Fruit fly (Drosophila melanogaster) whole organism, wandering third instar larva: ENCODE measurements around the gene CG17124.

ENCODE experiments used
- CrebA ChIP-seq: fragments of 200-800 bp; sonication (Bioruptor generic); optimal IDR thresholded peaks from 2 replicates; lab custom pipeline; 2016; ENCODE audit warnings: missing biosample characterization, mild to moderate bottlenecking, missing genetic modification characterization, borderline replicate concordance
- Hr78 ChIP-seq: fragments of >200 bp; optimal IDR thresholded peaks from 2 replicates; lab custom pipeline; 2017; ENCODE audit warnings: missing biosample characterization, missing genetic modification characterization
- Myc ChIP-seq: fragments of >200 bp; optimal IDR thresholded peaks from 2 replicates; lab custom pipeline; 2017
- Rel ChIP-seq, 2 experiments: fragments of 200-800 bp; sonication (Bioruptor generic) in 1 of 2; optimal IDR thresholded peaks; 2 replicates in 1 of 2; 3 replicates in 1 of 2; lab custom pipeline; 2016 to 2019; ENCODE audit warnings: mild to moderate bottlenecking in 2 of 2, missing biosample characterization in 2 of 2, missing genetic modification characterization in 2 of 2, moderate library complexity in 1 of 2
- br ChIP-seq: fragments of 200-800 bp; sonication (Bioruptor generic); optimal IDR thresholded peaks from 2 replicates; lab custom pipeline; 2016; ENCODE audit warnings: missing biosample characterization, missing genetic modification characterization
- dl ChIP-seq, 2 experiments: fragments of 175-275, 200-275 bp in 1 of 2; fragments of 200-275 bp in 1 of 2; sonication (Bioruptor generic); optimal IDR thresholded peaks; lab custom pipeline; 2018; ENCODE audit warnings: mild to moderate bottlenecking in 2 of 2, missing biosample characterization in 2 of 2, missing genetic modification characterization in 2 of 2, moderate library complexity in 2 of 2; ENCODE audit not compliant: partially characterized antibody in 2 of 2, insufficient read depth in 1 of 2
- dsf ChIP-seq: sonication (Bioruptor generic); optimal IDR thresholded peaks from 2 replicates; lab custom pipeline; 2016; ENCODE audit warnings: missing biosample characterization, missing genetic modification characterization, borderline replicate concordance
- ey ChIP-seq: fragments of 200-800 bp; sonication (Bioruptor generic); optimal IDR thresholded peaks from 2 replicates; lab custom pipeline; 2016; ENCODE audit warnings: missing biosample characterization, missing genetic modification characterization
- h ChIP-seq: fragments of 200-800 bp; sonication (Bioruptor generic); optimal IDR thresholded peaks from 3 replicates; lab custom pipeline; 2016; ENCODE audit warnings: missing biosample characterization, mild to moderate bottlenecking, missing genetic modification characterization
- pan ChIP-seq: fragments of >200 bp; optimal IDR thresholded peaks from 2 replicates; lab custom pipeline; 2017
- usp ChIP-seq: fragments of >200 bp; optimal IDR thresholded peaks from 2 replicates; lab custom pipeline; 2017; ENCODE audit warnings: missing biosample characterization, missing genetic modification characterization

DNA sequence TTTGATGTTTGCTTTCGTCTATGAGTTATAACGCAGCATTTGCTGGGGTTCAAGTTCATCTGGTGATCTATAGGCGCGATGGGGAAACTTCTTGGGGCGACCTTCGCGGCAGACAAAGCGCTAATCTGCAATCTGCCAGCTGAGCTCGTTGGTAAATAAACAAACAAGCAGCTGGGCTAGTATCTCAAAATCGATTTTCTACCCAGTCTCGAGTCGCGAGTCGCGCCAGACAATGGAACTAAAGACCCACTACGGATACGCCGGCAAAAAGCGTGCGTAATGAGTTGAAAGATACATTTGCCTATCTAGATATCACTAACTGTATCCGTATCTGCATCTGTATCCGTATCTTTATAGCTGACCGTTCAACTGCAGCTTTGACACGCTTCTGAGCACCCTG, 2.5 kb downstream of the CG17124 start:
- TF ChIP-seq CrebA (GFP tag; lab: Kevin White, UChicago) (no peak), Rel (GFP tag; optimal IDR thresholded peaks at IDR 0.05; lab: Kevin White, UChicago) (no peak), Rel (tag; optimal IDR thresholded peaks at IDR 0.05; lab: Kevin White, UChicago) (no peak), br (GFP tag; lab: Kevin White, UChicago) (no peak), ey (no peak), usp (GFP tag; lab: Kevin White, UChicago) (no peak), Hr78 (no peak), dsf (GFP tag; lab: Kevin White, UChicago) (no peak), Myc (no peak), dl (GFP tag; optimal IDR thresholded peaks at IDR 0.05; lab: Kevin White, UChicago; ENCODE audit: insufficient read depth in 1 of 2, partially characterized antibody in 2 of 2) (no peak), h (GFP tag; lab: Kevin White, UChicago) (no peak), pan (lab: Kevin White, UChicago) (no peak)
